Fruit fly (Drosophila melanogaster) whole organism: ENCODE measurements around the gene Obp22a.

Experiments used
- CG8478 ChIP-seq: fragments of >200 bp; optimal IDR thresholded peaks from 2 replicates; lab custom pipeline; 2018; ENCODE audit warnings: inconsistent platforms
- EcR ChIP-seq, 2 experiments: fragments of >200 bp; optimal IDR thresholded peaks; 2 replicates each; lab custom pipeline; 2017; ENCODE audit warnings: missing biosample characterization in 2 of 2, missing genetic modification characterization in 2 of 2, missing genetic modification reagents in 2 of 2
- pan ChIP-seq: fragments of >200 bp; optimal IDR thresholded peaks from 2 replicates; lab custom pipeline; 2017
- psq ChIP-seq: fragments of >200 bp; optimal IDR thresholded peaks from 2 replicates; lab custom pipeline; 2017

- no peak for TF ChIP-seq psq
- TF ChIP-seq CG8478 (lab: Kevin White, UChicago): no peak
- no peak for TF ChIP-seq pan (lab: Kevin White, UChicago)
- no peak for TF ChIP-seq EcR (GFP tag; optimal IDR thresholded peaks at IDR 0.05; lab: Kevin White, UChicago)
Observed at dm6 chr2L:1975473-1975872, 16.5 kb downstream of the Obp22a start.
